Worm (Caenorhabditis elegans) whole organism, young adult: Measurements from ENCODE around the gene srlf-31.

ENCODE experiments used
- C17E4.6 ChIP-seq: fragments of 200-800 bp; sonication (Bioruptor generic); IDR thresholded peaks from 2 replicates; pipeline ENCODE4 v1.3.6; 2022; ENCODE audit warnings: missing genetic modification reagents, missing genetic modification characterization, missing compliant biosample characterization
- efl-1 ChIP-seq: fragments of 150-350 bp; optimal IDR thresholded peaks from 2 replicates; lab custom pipeline; 2014; ENCODE audit warnings: missing biosample characterization, missing genetic modification reagents, missing genetic modification characterization
- hlh-12 ChIP-seq: sonication (generic microtip); optimal IDR thresholded peaks from 2 replicates; lab custom pipeline; 2016; ENCODE audit warnings: missing genetic modification characterization, missing compliant biosample characterization
- hmg-20 ChIP-seq: fragments of 200-800 bp; sonication (Bioruptor generic); IDR thresholded peaks from 2 replicates; pipeline ENCODE4 v1.3.6; 2022; ENCODE audit warnings: missing genetic modification reagents, missing genetic modification characterization, missing compliant biosample characterization
- hsf-1 ChIP-seq: fragments of 200-800 bp; sonication (Bioruptor generic); IDR thresholded peaks from 2 replicates; pipeline ENCODE4 v1.3.6; 2022; ENCODE audit warnings: missing genetic modification reagents, missing genetic modification characterization, missing compliant biosample characterization
- sdz-38 ChIP-seq: sonication (generic microtip); optimal IDR thresholded peaks from 2 replicates; lab custom pipeline; 2016; ENCODE audit warnings: missing genotype, missing genetic modification characterization, missing compliant biosample characterization

- TF ChIP-seq C17E4.6 (GFP tag; lab: Robert Waterston, UW) (no peak), hmg-20 (GFP tag; lab: Robert Waterston, UW) (no peak), hlh-12 (tag; lab: Kevin White, UChicago) (no peak), hsf-1 (no peak), sdz-38 (tag; lab: Kevin White, UChicago) (no peak), efl-1 (GFP tag; lab: Kevin White, UChicago) (no peak)
Measured at ce11 chrIV:11883478-11883877, 39.5 kb downstream of the srlf-31 start.
